Worm (Caenorhabditis elegans) whole organism, early embryonic: Measurements from ENCODE around the gene daf-1.
A peak's percentile ranks its signal among the peaks of the same experiment; 100 is the strongest.

Experiments used
- B0310.2 ChIP-seq: sonication (generic microtip); optimal IDR thresholded peaks from 2 replicates; lab custom pipeline; 2016; ENCODE audit warnings: mild to moderate bottlenecking, missing genetic modification characterization, missing compliant biosample characterization
- F13C5.2 ChIP-seq: sonication (generic microtip); optimal IDR thresholded peaks from 2 replicates; lab custom pipeline; 2017; ENCODE audit warnings: mild to moderate bottlenecking, missing genetic modification characterization, inconsistent platforms, missing compliant biosample characterization
- aly-1 ChIP-seq: sonication (generic microtip); optimal IDR thresholded peaks from 2 replicates; lab custom pipeline; 2016; ENCODE audit warnings: missing genetic modification characterization, missing compliant biosample characterization
- ama-1 ChIP-seq: fragments of 150-350 bp; optimal IDR thresholded peaks from 2 replicates; lab custom pipeline; 2014
- ceh-13 ChIP-seq: fragments of 200-800 bp; sonication (Bioruptor generic); optimal IDR thresholded peaks from 2 replicates; lab custom pipeline; 2018; ENCODE audit warnings: mild to moderate bottlenecking, missing genetic modification characterization, missing compliant biosample characterization
- ceh-36 ChIP-seq: sonication (generic microtip); optimal IDR thresholded peaks from 2 replicates; lab custom pipeline; 2016; ENCODE audit warnings: missing genetic modification characterization, inconsistent platforms, missing compliant biosample characterization
- ets-7 ChIP-seq: sonication (generic microtip); optimal IDR thresholded peaks from 2 replicates; lab custom pipeline; 2016; ENCODE audit warnings: missing genotype, missing genetic modification characterization, missing compliant biosample characterization
- flt-1 ChIP-seq: fragments of 200-800 bp; sonication (Bioruptor generic); IDR thresholded peaks from 2 replicates; pipeline ENCODE4 v1.3.6; 2022; ENCODE audit warnings: missing genetic modification characterization, missing compliant biosample characterization
- hmbx-1 ChIP-seq: sonication (generic microtip); optimal IDR thresholded peaks from 2 replicates; lab custom pipeline; 2016; ENCODE audit warnings: mild to moderate bottlenecking, missing genetic modification characterization, missing compliant biosample characterization
- hmg-4 ChIP-seq: fragments of 200-800 bp; sonication (Bioruptor generic); optimal IDR thresholded peaks from 2 replicates; lab custom pipeline; 2018; ENCODE audit warnings: mild to moderate bottlenecking, missing genetic modification characterization, missing compliant biosample characterization
- hnd-1 ChIP-seq: sonication (generic microtip); optimal IDR thresholded peaks from 2 replicates; lab custom pipeline; 2016; ENCODE audit warnings: missing genetic modification characterization, missing compliant biosample characterization
- pes-1 ChIP-seq: fragments of 200-800 bp; sonication (Bioruptor generic); IDR thresholded peaks from 2 replicates; pipeline ENCODE4 v1.3.6; 2022; ENCODE audit warnings: missing genetic modification reagents, missing genetic modification characterization, missing compliant biosample characterization
- scrt-1 ChIP-seq: fragments of 200-800 bp; sonication (Bioruptor generic); IDR thresholded peaks from 2 replicates; pipeline ENCODE4 v1.3.6; 2022; ENCODE audit warnings: missing genetic modification characterization, missing compliant biosample characterization
- sea-1 ChIP-seq: fragments of 200-800 bp; sonication (Bioruptor generic); conservative IDR thresholded peaks from 2 replicates; pipeline ENCODE4 v1.3.6; 2022; ENCODE audit warnings: missing genetic modification characterization, missing compliant biosample characterization
- tbx-11 ChIP-seq: fragments of 200-800 bp; sonication (Bioruptor generic); IDR thresholded peaks from 2 replicates; pipeline ENCODE4 v1.3.6; 2022; ENCODE audit warnings: missing genetic modification characterization, missing compliant biosample characterization
- tbx-37 ChIP-seq: fragments of 200-800 bp; sonication (Bioruptor generic); conservative IDR thresholded peaks from 2 replicates; pipeline ENCODE4 v1.3.6; 2022; ENCODE audit warnings: missing genetic modification reagents, missing genetic modification characterization, missing compliant biosample characterization
- tra-4 ChIP-seq: sonication (generic microtip); optimal IDR thresholded peaks from 2 replicates; lab custom pipeline; 2017; ENCODE audit warnings: missing genetic modification characterization, missing compliant biosample characterization

Gene daf-1

ce11 chrIV:118786-119185, 13.4 kb upstream of the daf-1 start:
- no peak for TF ChIP-seq tbx-11
- no peak for TF ChIP-seq ama-1 (lab: Kevin White, UChicago)
- TF ChIP-seq ceh-13 (GFP tag; lab: Kevin White, UChicago): no peak
- peak; percentile 55; the same call in 1 of the 2 replicates for TF ChIP-seq sea-1 (GFP tag; lab: Robert Waterston, UW)
- no peak for TF ChIP-seq flt-1 (GFP tag; lab: Robert Waterston, UW)
- TF ChIP-seq pes-1 (GFP tag; lab: Robert Waterston, UW): no peak

- TF ChIP-seq aly-1 (tag; lab: Kevin White, UChicago): no peak
- no peak for TF ChIP-seq tbx-11
- no peak for TF ChIP-seq F13C5.2 (tag; lab: Kevin White, UChicago)
- TF ChIP-seq sea-1 (GFP tag; lab: Robert Waterston, UW): no peak
- TF ChIP-seq B0310.2: no peak
- no peak for TF ChIP-seq hmg-4 (GFP tag; lab: Kevin White, UChicago)
- no peak for TF ChIP-seq hnd-1 (tag; lab: Kevin White, UChicago)
- no peak for TF ChIP-seq ceh-36 (tag; lab: Kevin White, UChicago)
These were observed 12.4 kb upstream of the daf-1 start for ce11 chrIV:119792-120191.

ce11 chrIV:121607-122006, 10.6 kb upstream of the daf-1 start, which contains the start of gene tut-1:
Gene tut-1, minus strand, starts transcription at chrIV:121707.
- TF ChIP-seq tra-4 (no peak), ceh-13 (GFP tag; lab: Kevin White, UChicago) (no peak), tbx-11 (no peak), pes-1 (GFP tag; lab: Robert Waterston, UW) (no peak), ceh-36 (tag; lab: Kevin White, UChicago) (no peak), hmbx-1 (tag; lab: Kevin White, UChicago) (no peak), flt-1 (GFP tag; lab: Robert Waterston, UW) (no peak)

- TF ChIP-seq F13C5.2 (tag; lab: Kevin White, UChicago) (peak; percentile 68), hnd-1 (tag; lab: Kevin White, UChicago) (no peak)
These were observed 6.1 kb upstream of the daf-1 start, which contains the start of the genes grld-1 and cox-6C for ce11 chrIV:125881-126781. Gene grld-1, minus strand, starts transcription at chrIV:125931. Gene cox-6C, plus strand, starts transcription at chrIV:126731.

DNA sequence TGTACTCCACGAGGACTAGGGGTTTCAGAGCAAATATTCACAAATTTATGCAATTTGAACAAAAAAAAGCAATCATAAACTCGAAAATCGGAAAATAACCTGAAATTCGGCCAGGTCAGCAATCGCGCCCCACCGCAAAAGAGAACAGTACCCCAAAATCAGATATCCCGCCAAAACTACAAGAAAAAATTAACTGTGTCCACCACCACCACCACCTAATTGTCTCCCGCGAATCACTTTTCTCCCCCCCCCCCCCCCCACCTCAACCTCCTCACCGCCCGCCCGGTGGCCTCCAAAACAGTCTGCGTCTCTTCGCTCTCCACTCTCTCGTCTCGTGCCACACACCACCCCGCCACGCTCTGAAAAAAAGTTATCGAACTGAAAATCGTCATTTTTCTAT, 3.7 kb upstream of the daf-1 start:
- TF ChIP-seq B0310.2: peak; percentile 49
- no peak for TF ChIP-seq scrt-1 (GFP tag; lab: Robert Waterston, UW)
- no peak for TF ChIP-seq ceh-13 (GFP tag; lab: Kevin White, UChicago)
- no peak for TF ChIP-seq tbx-37 (GFP tag; lab: Robert Waterston, UW)
- no peak; the same call in 1 of the 2 replicates for TF ChIP-seq sea-1 (GFP tag; lab: Robert Waterston, UW)
- TF ChIP-seq ama-1 (lab: Kevin White, UChicago): no peak
- TF ChIP-seq hmg-4 (GFP tag; lab: Kevin White, UChicago): peak; percentile 46
- no peak for TF ChIP-seq aly-1 (tag; lab: Kevin White, UChicago)
- TF ChIP-seq hnd-1 (tag; lab: Kevin White, UChicago): no peak
- no peak for TF ChIP-seq flt-1 (GFP tag; lab: Robert Waterston, UW)
- no peak for TF ChIP-seq ceh-36 (tag; lab: Kevin White, UChicago)
- no peak for TF ChIP-seq F13C5.2 (tag; lab: Kevin White, UChicago)
- no peak for TF ChIP-seq tra-4
- no peak for TF ChIP-seq hmbx-1 (tag; lab: Kevin White, UChicago)
- no peak for TF ChIP-seq ets-7 (tag; lab: Kevin White, UChicago)
- no peak for TF ChIP-seq pes-1 (GFP tag; lab: Robert Waterston, UW)
- 0 out of 2 replicates have a peak, but pooled peaks have one; percentile 6 for TF ChIP-seq tbx-11

DNA sequence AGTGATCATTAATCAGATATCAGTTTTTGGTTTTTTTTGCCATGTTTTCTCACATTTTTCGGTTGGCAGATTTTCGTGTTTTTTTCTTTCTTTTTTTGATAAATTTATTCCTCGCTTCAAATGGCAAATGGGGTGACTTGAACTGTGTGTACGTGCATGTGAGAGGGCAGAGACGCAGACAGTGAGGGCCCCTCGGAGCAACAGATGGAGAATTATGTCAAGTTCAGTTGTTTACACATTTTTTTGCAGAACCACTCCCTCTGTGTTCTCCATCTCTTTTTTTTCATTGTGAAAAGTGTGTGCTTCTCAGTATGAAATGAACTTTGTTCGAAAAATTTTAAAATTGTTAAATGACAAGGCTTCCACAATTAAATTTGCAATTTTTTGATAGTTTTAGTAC, 2.1 kb upstream of the daf-1 start:
- TF ChIP-seq tra-4 (no peak), B0310.2 (no peak), pes-1 (GFP tag; lab: Robert Waterston, UW) (no peak), ceh-36 (tag; lab: Kevin White, UChicago) (no peak), sea-1 (GFP tag; lab: Robert Waterston, UW) (no peak), hmg-4 (GFP tag; lab: Kevin White, UChicago) (no peak), ceh-13 (GFP tag; lab: Kevin White, UChicago) (no peak), flt-1 (GFP tag; lab: Robert Waterston, UW) (no peak), ama-1 (lab: Kevin White, UChicago) (no peak), hnd-1 (tag; lab: Kevin White, UChicago) (no peak), ets-7 (tag; lab: Kevin White, UChicago) (no peak), scrt-1 (GFP tag; lab: Robert Waterston, UW) (no peak), tbx-37 (GFP tag; lab: Robert Waterston, UW) (no peak), aly-1 (tag; lab: Kevin White, UChicago) (no peak), F13C5.2 (tag; lab: Kevin White, UChicago) (no peak), tbx-11 (no peak), hmbx-1 (tag; lab: Kevin White, UChicago) (no peak)

- TF ChIP-seq scrt-1 (GFP tag; lab: Robert Waterston, UW) (no peak), aly-1 (tag; lab: Kevin White, UChicago) (no peak), pes-1 (GFP tag; lab: Robert Waterston, UW) (no peak), hmg-4 (GFP tag; lab: Kevin White, UChicago) (no peak), ets-7 (tag; lab: Kevin White, UChicago) (no peak), hnd-1 (tag; lab: Kevin White, UChicago) (no peak), ama-1 (lab: Kevin White, UChicago) (no peak), B0310.2 (no peak), F13C5.2 (tag; lab: Kevin White, UChicago) (no peak), flt-1 (GFP tag; lab: Robert Waterston, UW) (no peak), tra-4 (no peak), ceh-13 (GFP tag; lab: Kevin White, UChicago) (no peak), hmbx-1 (tag; lab: Kevin White, UChicago) (no peak)
These were observed 1.8 kb downstream of the daf-1 start for ce11 chrIV:133968-134367.
